Worm (Caenorhabditis elegans) whole organism, L3 larva: ENCODE results near the gene dsl-2.

Experiments
- fkh-10 ChIP-seq: sonication (generic microtip); optimal IDR thresholded peaks from 2 replicates; lab custom pipeline; 2017; ENCODE audit warnings: missing biosample characterization, missing genetic modification reagents, missing genetic modification characterization
- lin-15B ChIP-seq: fragments of 150-350 bp; optimal IDR thresholded peaks from 2 replicates; lab custom pipeline; 2014; ENCODE audit warnings: missing biosample characterization, missing genetic modification characterization
- nfya-1 ChIP-seq: sonication (generic microtip); optimal IDR thresholded peaks from 2 replicates; lab custom pipeline; 2017; ENCODE audit warnings: missing genetic modification characterization, mild to moderate bottlenecking, missing compliant biosample characterization, antibody characterized with exemption, moderate library complexity; ENCODE audit not compliant: insufficient read depth
- nhr-76 ChIP-seq: fragments of 150-350 bp; sonication (generic microtip); optimal IDR thresholded peaks from 5 replicates; lab custom pipeline; 2014; ENCODE audit warnings: missing biosample characterization, missing genetic modification characterization
- tbx-2 ChIP-seq: sonication (generic microtip); optimal IDR thresholded peaks from 2 replicates; lab custom pipeline; 2016; ENCODE audit warnings: mild to moderate bottlenecking, missing genetic modification characterization, missing compliant biosample characterization

- TF ChIP-seq nhr-76 (tag; lab: Kevin White, UChicago) (no peak), tbx-2 (tag; lab: Kevin White, UChicago) (no peak), fkh-10 (GFP tag; lab: Kevin White, UChicago) (no peak), nfya-1 (no peak), lin-15B (tag; lab: Kevin White, UChicago) (no peak)
Measured at ce11 chrIV:1207980-1208379, 3.2 kb upstream of the dsl-2 start, which contains the start of gene dsl-1.
